Worm (Caenorhabditis elegans) whole organism, late embryonic: ENCODE measurements around the gene fcd-2.

Source experiments
- C08G9.2 ChIP-seq: sonication (generic microtip); optimal IDR thresholded peaks from 2 replicates; lab custom pipeline; 2016; ENCODE audit warnings: mild to moderate bottlenecking, missing genetic modification characterization, moderate library complexity, missing compliant biosample characterization
- C38D4.7 ChIP-seq: fragments of 200-800 bp; sonication (Bioruptor generic); optimal IDR thresholded peaks from 2 replicates; lab custom pipeline; 2018; ENCODE audit warnings: mild to moderate bottlenecking, missing genetic modification characterization, moderate library complexity, missing compliant biosample characterization
- K02D7.2 ChIP-seq: sonication (generic microtip); optimal IDR thresholded peaks from 2 replicates; lab custom pipeline; 2017; ENCODE audit warnings: mild to moderate bottlenecking, missing genetic modification characterization, missing compliant biosample characterization
- K09A11.1 ChIP-seq: sonication (generic microtip); optimal IDR thresholded peaks from 2 replicates; lab custom pipeline; 2017; ENCODE audit warnings: antibody characterized with exemption, mild to moderate bottlenecking, missing genetic modification characterization, missing compliant biosample characterization; ENCODE audit not compliant: insufficient read depth
- T23F11.4 ChIP-seq: fragments of 200-800 bp; sonication (Bioruptor generic); optimal IDR thresholded peaks from 2 replicates; lab custom pipeline; 2018; ENCODE audit warnings: mild to moderate bottlenecking, missing genetic modification characterization, missing compliant biosample characterization
- ceh-14 ChIP-seq: sonication (generic microtip); optimal IDR thresholded peaks from 2 replicates; lab custom pipeline; 2016; ENCODE audit warnings: missing genotype, missing genetic modification characterization, missing compliant biosample characterization
- ceh-19 ChIP-seq: fragments of 200-800 bp; sonication (Bioruptor generic); optimal IDR thresholded peaks from 2 replicates; lab custom pipeline; 2018; ENCODE audit warnings: mild to moderate bottlenecking, missing genetic modification characterization, missing compliant biosample characterization
- ceh-48 ChIP-seq: sonication (generic microtip); optimal IDR thresholded peaks from 2 replicates; lab custom pipeline; 2016; ENCODE audit warnings: missing genetic modification characterization, inconsistent platforms, missing compliant biosample characterization
- che-1 ChIP-seq: sonication (generic microtip); optimal IDR thresholded peaks from 2 replicates; lab custom pipeline; 2016; ENCODE audit warnings: mild to moderate bottlenecking, missing genetic modification characterization, missing compliant biosample characterization
- elt-4 ChIP-seq: sonication (generic microtip); optimal IDR thresholded peaks from 2 replicates; lab custom pipeline; 2016; ENCODE audit warnings: missing genetic modification characterization, missing compliant biosample characterization
- ets-4 ChIP-seq: sonication (generic microtip); optimal IDR thresholded peaks from 2 replicates; lab custom pipeline; 2016; ENCODE audit warnings: missing genetic modification characterization, missing compliant biosample characterization
- eyg-1 ChIP-seq: sonication (generic microtip); optimal IDR thresholded peaks from 2 replicates; lab custom pipeline; 2016; ENCODE audit warnings: missing genotype, missing genetic modification characterization, missing compliant biosample characterization
- nfya-1 ChIP-seq: sonication (generic microtip); optimal IDR thresholded peaks from 2 replicates; lab custom pipeline; 2017; ENCODE audit warnings: missing genetic modification characterization, mild to moderate bottlenecking, missing compliant biosample characterization, antibody characterized with exemption, moderate library complexity
- pax-1 ChIP-seq: fragments of 150-350 bp; optimal IDR thresholded peaks from 2 replicates; lab custom pipeline; 2014; ENCODE audit warnings: missing biosample characterization, missing genetic modification characterization

ce11 chrIV:15013083-15013482, 12.4 kb upstream of the fcd-2 start, which contains the start of gene qars-1:
- TF ChIP-seq elt-4 (tag; lab: Kevin White, UChicago) (no peak), che-1 (tag; lab: Kevin White, UChicago) (no peak), eyg-1 (no peak), ets-4 (tag; lab: Kevin White, UChicago) (no peak), pax-1 (no peak), ceh-14 (tag; lab: Kevin White, UChicago) (no peak), K09A11.1 (tag; lab: Kevin White, UChicago) (no peak), C08G9.2 (tag; lab: Kevin White, UChicago) (no peak), K02D7.2 (tag; lab: Kevin White, UChicago) (no peak), C38D4.7 (GFP tag; lab: Kevin White, UChicago) (no peak), ceh-48 (tag; lab: Kevin White, UChicago) (no peak), nfya-1 (tag; lab: Kevin White, UChicago) (no peak), T23F11.4 (GFP tag; lab: Kevin White, UChicago) (no peak), ceh-19 (GFP tag; lab: Kevin White, UChicago) (no peak)
